Worm (Caenorhabditis elegans): ENCODE measurements around the gene T06E8.8.
A peak's percentile ranks its signal among the peaks of the same experiment; 100 is the strongest.

T06E8.8 gene

DNA sequence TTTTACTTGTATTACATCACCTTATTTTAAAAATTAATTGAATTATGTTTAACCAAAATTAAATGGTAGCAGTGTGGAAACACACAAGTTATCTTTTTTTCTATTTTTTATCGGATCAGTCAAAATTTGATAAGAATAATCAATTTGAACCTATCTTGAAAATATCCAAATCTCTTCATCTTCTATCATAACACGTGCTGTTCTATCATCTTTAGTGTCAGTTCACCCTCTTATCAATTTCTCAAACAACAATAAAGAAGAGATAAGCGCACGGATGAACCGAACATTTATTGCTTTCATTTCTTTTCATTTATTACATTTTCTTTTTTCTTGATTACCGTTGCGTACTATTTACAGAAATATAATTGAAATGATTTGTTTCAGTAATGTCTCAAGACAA, 43.6 kb downstream of the T06E8.8 start, which contains the start of gene R04B5.5 (continued):
- no peak for TF ChIP-seq nhr-25 (tag; optimal IDR thresholded peaks at IDR 0.05; ENCODE audit: borderline replicate concordance, insufficient read depth)
- TF ChIP-seq ama-1 (optimal IDR thresholded peaks at IDR 0.05), result no peak
- TF ChIP-seq dmd-8 (GFP tag; IDR thresholded peaks at IDR 0.05), result no peak
- no peak for TF ChIP-seq unc-39 (tag; optimal IDR thresholded peaks at IDR 0.05)
- TF ChIP-seq lin-1 (GFP tag; IDR thresholded peaks at IDR 0.05), result no peak
- no peak for TF ChIP-seq madf-5 (GFP tag; IDR thresholded peaks at IDR 0.05)
- TF ChIP-seq nhr-28 (tag; optimal IDR thresholded peaks at IDR 0.05), result peak; percentile 90
- TF ChIP-seq hmg-1.1 (GFP tag; IDR thresholded peaks at IDR 0.05), result no peak
- no peak for TF ChIP-seq cey-2 (tag; optimal IDR thresholded peaks at IDR 0.05; ENCODE audit: borderline replicate concordance, insufficient read depth)
- peak; percentile 74 for TF ChIP-seq hlh-11 (tag; optimal IDR thresholded peaks at IDR 0.05)
- TF ChIP-seq aly-2 (tag; optimal IDR thresholded peaks at IDR 0.05), result no peak
- no peak for TF ChIP-seq T26A8.4 (GFP tag; IDR thresholded peaks at IDR 0.05)
- no peak for TF ChIP-seq mxl-2 (GFP tag; conservative IDR thresholded peaks at IDR 0.05)
- no peak for TF ChIP-seq lin-29 (GFP tag; IDR thresholded peaks at IDR 0.05)
- TF ChIP-seq zfp-3 (GFP tag; conservative IDR thresholded peaks at IDR 0.05), result no peak
- TF ChIP-seq zip-11 (GFP tag; IDR thresholded peaks at IDR 0.05), result no peak
- no peak for TF ChIP-seq F10B5.3 (tag; optimal IDR thresholded peaks at IDR 0.05)
- no peak for TF ChIP-seq ceh-62 (tag; optimal IDR thresholded peaks at IDR 0.05)
- TF ChIP-seq hif-1 (tag; optimal IDR thresholded peaks at IDR 0.05), result no peak
- TF ChIP-seq dve-1 (tag; optimal IDR thresholded peaks at IDR 0.05; ENCODE audit: insufficient read depth), result peak; percentile 98
- no peak for TF ChIP-seq nhr-76 (tag; optimal IDR thresholded peaks at IDR 0.05)
- no peak for TF ChIP-seq lin-38 (GFP tag; IDR thresholded peaks at IDR 0.05)
- no peak for TF ChIP-seq F26F4.8 (GFP tag; conservative IDR thresholded peaks at IDR 0.05)
- TF ChIP-seq lin-13 (GFP tag; optimal IDR thresholded peaks at IDR 0.05), result no peak
- no peak for TF ChIP-seq ceh-82 (tag; optimal IDR thresholded peaks at IDR 0.05)
- no peak for TF ChIP-seq zfp-2 (tag; optimal IDR thresholded peaks at IDR 0.05)
- no peak for TF ChIP-seq attf-4 (tag; optimal IDR thresholded peaks at IDR 0.05)
- no peak for TF ChIP-seq F44E2.7 (GFP tag; IDR thresholded peaks at IDR 0.05)
- 0 out of 2 replicates have a peak, but pooled peaks have one; percentile 46 for TF ChIP-seq tra-1 (GFP tag; IDR thresholded peaks at IDR 0.05)
- no peak for TF ChIP-seq spr-1 (tag; optimal IDR thresholded peaks at IDR 0.05)
- no peak for TF ChIP-seq madf-9 (GFP tag; conservative IDR thresholded peaks at IDR 0.05)
- no peak for TF ChIP-seq daf-8 (GFP tag; IDR thresholded peaks at IDR 0.05)
- TF ChIP-seq egl-27 (tag; optimal IDR thresholded peaks at IDR 0.05), result no peak
- TF ChIP-seq duxl-1 (tag; optimal IDR thresholded peaks at IDR 0.05; ENCODE audit: poor library complexity), result no peak
- no peak for TF ChIP-seq F49E8.2 (tag; optimal IDR thresholded peaks at IDR 0.05; ENCODE audit: borderline replicate concordance)
- TF ChIP-seq D1046.2 (GFP tag; IDR thresholded peaks at IDR 0.05), result no peak
- TF ChIP-seq ceh-28 (tag; optimal IDR thresholded peaks at IDR 0.05), result no peak
- TF ChIP-seq nhr-11 (tag; optimal IDR thresholded peaks at IDR 0.05), result peak; percentile 24
- no peak for TF ChIP-seq aha-1 (tag)
- TF ChIP-seq nhr-237 (tag; optimal IDR thresholded peaks at IDR 0.05), result no peak
- TF ChIP-seq rbr-2 (tag; optimal IDR thresholded peaks at IDR 0.05), result no peak
- TF ChIP-seq ZK337.2 (GFP tag; IDR thresholded peaks at IDR 0.05), result no peak
- no peak for TF ChIP-seq dmd-9 (GFP tag; IDR thresholded peaks at IDR 0.05)
- TF ChIP-seq jun-1 (tag; optimal IDR thresholded peaks at IDR 0.05), result no peak
- peak; percentile 85 for TF ChIP-seq nhr-10 (tag; optimal IDR thresholded peaks at IDR 0.05)
- no peak for TF ChIP-seq arid-1 (GFP tag; conservative IDR thresholded peaks at IDR 0.05)
- TF ChIP-seq dpl-1 (GFP tag; optimal IDR thresholded peaks at IDR 0.05), result no peak
- no peak for TF ChIP-seq unc-130 (GFP tag; optimal IDR thresholded peaks at IDR 0.05)
- no peak for TF ChIP-seq snpc-4 (tag; optimal IDR thresholded peaks at IDR 0.05)
- peak; percentile 79 for TF ChIP-seq mxl-3 (GFP tag; optimal IDR thresholded peaks at IDR 0.05)
- TF ChIP-seq ztf-11 (tag; optimal IDR thresholded peaks at IDR 0.05), result no peak
- no peak for TF ChIP-seq nhr-41 (GFP tag; IDR thresholded peaks at IDR 0.05)
- no peak for TF ChIP-seq zag-1 (tag; optimal IDR thresholded peaks at IDR 0.05)

Data from whole organism, L4 larva.